Fruit fly (Drosophila melanogaster) whole organism, embryonic: Measurements from ENCODE around the gene CG15890.

Source experiments
- Aef1 ChIP-seq: fragments of 200-800 bp; sonication (Bioruptor generic); IDR thresholded peaks from 3 replicates; pipeline ENCODE4 v1.3.6; 2022; ENCODE audit warnings: missing biosample characterization, missing genetic modification characterization
- Bdp1 ChIP-seq: fragments of 200-800 bp; sonication (Bioruptor generic); optimal IDR thresholded peaks from 3 replicates; lab custom pipeline; 2016; ENCODE audit warnings: missing biosample characterization, missing genetic modification characterization
- CG10431 ChIP-seq: fragments of 200-800 bp; sonication (Bioruptor generic); optimal IDR thresholded peaks from 3 replicates; lab custom pipeline; 2018; ENCODE audit warnings: missing biosample characterization, mild to moderate bottlenecking, missing genetic modification characterization
- CG10462 ChIP-seq: fragments of 200-800 bp; sonication (Bioruptor generic); optimal IDR thresholded peaks from 2 replicates; lab custom pipeline; 2016; ENCODE audit warnings: missing biosample characterization, missing genetic modification characterization
- CG12155 ChIP-seq: fragments of 200-800 bp; sonication (Bioruptor generic); optimal IDR thresholded peaks from 3 replicates; lab custom pipeline; 2016; ENCODE audit warnings: missing biosample characterization, missing genetic modification characterization
- CG13123 ChIP-seq: fragments of 200-800 bp; sonication (Bioruptor generic); optimal IDR thresholded peaks from 2 replicates; lab custom pipeline; 2016; ENCODE audit warnings: missing biosample characterization, missing genetic modification characterization
- CG13296 ChIP-seq: fragments of 200-800 bp; sonication (Bioruptor generic); optimal IDR thresholded peaks from 3 replicates; lab custom pipeline; 2018; ENCODE audit warnings: missing biosample characterization, mild to moderate bottlenecking, missing genetic modification characterization
- CG16813 ChIP-seq: fragments of 200-800 bp; sonication (Bioruptor generic); IDR thresholded peaks from 3 replicates; pipeline ENCODE4 v1.3.6; 2022; ENCODE audit warnings: missing biosample characterization, missing genetic modification characterization; ENCODE audit not compliant: partially characterized antibody
- CG16815 ChIP-seq: fragments of 200-800 bp; sonication (Bioruptor generic); optimal IDR thresholded peaks from 3 replicates; lab custom pipeline; 2017; ENCODE audit warnings: missing biosample characterization, mild to moderate bottlenecking, missing genetic modification characterization
- CG17802 ChIP-seq: fragments of 200-800 bp; sonication (Bioruptor generic); optimal IDR thresholded peaks from 2 replicates; lab custom pipeline; 2018; ENCODE audit warnings: missing biosample characterization, mild to moderate bottlenecking, missing genetic modification characterization, moderate library complexity
- CG18619 ChIP-seq: fragments of 200-800 bp; sonication (Bioruptor generic); optimal IDR thresholded peaks from 3 replicates; lab custom pipeline; 2017; ENCODE audit warnings: missing biosample characterization, mild to moderate bottlenecking, missing genetic modification characterization
- CG2129 ChIP-seq: fragments of 200-800 bp; sonication (Bioruptor generic); IDR thresholded peaks from 2 replicates; pipeline ENCODE4 v1.3.6; 2022; ENCODE audit warnings: missing biosample characterization, missing genetic modification characterization; ENCODE audit not compliant: partially characterized antibody
- CG32532 ChIP-seq: fragments of 200-800 bp; sonication (Bioruptor generic); IDR thresholded peaks from 2 replicates; pipeline ENCODE4 v1.3.6; 2022; ENCODE audit warnings: missing biosample characterization, missing genetic modification characterization
- CG34422 ChIP-seq: fragments of 200-800 bp; sonication (Bioruptor generic); IDR thresholded peaks from 3 replicates; pipeline ENCODE4 v1.3.6; 2022; ENCODE audit warnings: missing biosample characterization, missing genetic modification characterization
- CG4404 ChIP-seq: fragments of 200-800 bp; sonication (Bioruptor generic); IDR thresholded peaks from 2 replicates; pipeline ENCODE4 v1.3.6; 2022; ENCODE audit warnings: missing biosample characterization, missing genetic modification characterization
- CG4854 ChIP-seq: fragments of 200-800 bp; sonication (Bioruptor generic); optimal IDR thresholded peaks from 2 replicates; lab custom pipeline; 2016; ENCODE audit warnings: missing biosample characterization, missing genetic modification characterization, inconsistent platforms
- CG6791 ChIP-seq: fragments of 200-800 bp; sonication (Bioruptor generic); IDR thresholded peaks from 3 replicates; pipeline ENCODE4 v1.3.6; 2022; ENCODE audit warnings: missing biosample characterization, missing genetic modification characterization; ENCODE audit not compliant: partially characterized antibody
- CG7786 ChIP-seq: fragments of 200-800 bp; sonication (Bioruptor generic); optimal IDR thresholded peaks from 2 replicates; lab custom pipeline; 2016; ENCODE audit warnings: missing biosample characterization, missing genetic modification characterization
- CG8388 ChIP-seq: fragments of 200-800 bp; sonication (Bioruptor generic); optimal IDR thresholded peaks from 2 replicates; lab custom pipeline; 2019; ENCODE audit warnings: missing biosample characterization, mild to moderate bottlenecking, missing genetic modification characterization, moderate library complexity
- CG9876 ChIP-seq: fragments of 200-800 bp; sonication (Bioruptor generic); optimal IDR thresholded peaks from 2 replicates; lab custom pipeline; 2016; ENCODE audit warnings: missing biosample characterization, missing genetic modification characterization
- CoRest ChIP-seq: fragments of 200-800 bp; sonication (Bioruptor generic); optimal IDR thresholded peaks from 3 replicates; lab custom pipeline; 2018; ENCODE audit warnings: missing biosample characterization, mild to moderate bottlenecking, missing genetic modification characterization, moderate library complexity
- Dad ChIP-seq: fragments of 200-800 bp; sonication (Bioruptor generic); optimal IDR thresholded peaks from 3 replicates; lab custom pipeline; 2016; ENCODE audit warnings: missing biosample characterization, missing genetic modification characterization
- Doc2 ChIP-seq: fragments of 200-800 bp; sonication (Bioruptor generic); IDR thresholded peaks from 2 replicates; pipeline ENCODE4 v1.3.6; 2022; ENCODE audit warnings: missing biosample characterization, missing genetic modification characterization
- Dref ChIP-seq: fragments of 200-800 bp; sonication (Bioruptor generic); IDR thresholded peaks from 2 replicates; pipeline ENCODE4 v1.3.6; 2022; ENCODE audit warnings: missing biosample characterization, missing genetic modification characterization
- Elba2 ChIP-seq: fragments of 200-800 bp; sonication (Bioruptor generic); optimal IDR thresholded peaks from 3 replicates; lab custom pipeline; 2016; ENCODE audit warnings: missing biosample characterization, missing genetic modification characterization
- Ets97D ChIP-seq: fragments of 200-800 bp; sonication (Bioruptor generic); optimal IDR thresholded peaks from 3 replicates; lab custom pipeline; 2016; ENCODE audit warnings: missing biosample characterization, missing genetic modification characterization
- Fer1 ChIP-seq: fragments of 200-800 bp; sonication (Bioruptor generic); optimal IDR thresholded peaks from 2 replicates; lab custom pipeline; 2017; ENCODE audit warnings: missing biosample characterization, mild to moderate bottlenecking, missing genetic modification characterization
- Fer2 ChIP-seq: fragments of 200-800 bp; sonication (Bioruptor generic); optimal IDR thresholded peaks from 2 replicates; lab custom pipeline; 2018; ENCODE audit warnings: missing biosample characterization, mild to moderate bottlenecking, missing genetic modification characterization, moderate library complexity
- Ptx1 ChIP-seq: fragments of 200-800 bp; sonication (Bioruptor generic); IDR thresholded peaks from 2 replicates; pipeline ENCODE4 v1.3.6; 2022; ENCODE audit warnings: missing biosample characterization, missing genetic modification characterization
- amos ChIP-seq: fragments of 200-800 bp; sonication (Bioruptor generic); IDR thresholded peaks from 2 replicates; pipeline ENCODE4 v1.3.6; 2022; ENCODE audit warnings: missing biosample characterization, missing genetic modification characterization; ENCODE audit not compliant: partially characterized antibody
- az2 ChIP-seq: fragments of 200-800 bp; sonication (Bioruptor generic); optimal IDR thresholded peaks from 3 replicates; lab custom pipeline; 2016; ENCODE audit warnings: missing biosample characterization, missing genetic modification characterization
- ci ChIP-seq: fragments of 200-800 bp; sonication (Bioruptor generic); IDR thresholded peaks from 3 replicates; pipeline ENCODE4 v1.3.6; 2022; ENCODE audit warnings: missing biosample characterization, missing genetic modification characterization
- croc ChIP-seq: fragments of 200-800 bp; sonication (Bioruptor generic); conservative IDR thresholded peaks from 3 replicates; pipeline ENCODE4 v1.3.6; 2022; ENCODE audit warnings: missing biosample characterization, missing genetic modification characterization
- dati ChIP-seq: fragments of 200-800 bp; sonication (Bioruptor generic); IDR thresholded peaks from 2 replicates; pipeline ENCODE4 v1.3.6; 2022; ENCODE audit warnings: missing biosample characterization, missing genetic modification characterization
- dimm ChIP-seq: fragments of 200-800 bp; sonication (Bioruptor generic); IDR thresholded peaks from 2 replicates; pipeline ENCODE4 v1.3.6; 2022; ENCODE audit warnings: missing biosample characterization, missing genetic modification characterization
- dmrt11E ChIP-seq: fragments of 200-800 bp; sonication (Bioruptor generic); optimal IDR thresholded peaks from 3 replicates; lab custom pipeline; 2018; ENCODE audit warnings: missing biosample characterization, mild to moderate bottlenecking, missing genetic modification characterization, moderate library complexity
- fd96Cb ChIP-seq: fragments of 200-800 bp; sonication (Bioruptor generic); optimal IDR thresholded peaks from 2 replicates; lab custom pipeline; 2018; ENCODE audit warnings: missing biosample characterization, mild to moderate bottlenecking, missing genetic modification characterization, moderate library complexity
- fu2 ChIP-seq: fragments of 200-800 bp; sonication (Bioruptor generic); optimal IDR thresholded peaks from 2 replicates; lab custom pipeline; 2016; ENCODE audit warnings: missing biosample characterization, missing genetic modification characterization
- gcm ChIP-seq: fragments of 200-800 bp; sonication (Bioruptor generic); optimal IDR thresholded peaks from 2 replicates; lab custom pipeline; 2019; ENCODE audit warnings: missing biosample characterization, mild to moderate bottlenecking, missing genetic modification characterization, moderate library complexity
- gem ChIP-seq: fragments of 200-800 bp; sonication (Bioruptor generic); optimal IDR thresholded peaks from 2 replicates; lab custom pipeline; 2019; ENCODE audit warnings: missing biosample characterization, mild to moderate bottlenecking, missing genetic modification characterization, moderate library complexity
- grn ChIP-seq: fragments of 200-800 bp; sonication (Bioruptor generic); optimal IDR thresholded peaks from 3 replicates; lab custom pipeline; 2017; ENCODE audit warnings: missing biosample characterization, missing genetic modification characterization
- h ChIP-seq: fragments of >200 bp; optimal IDR thresholded peaks from 2 replicates; lab custom pipeline; 2017
- jumu ChIP-seq: fragments of 200-800 bp; sonication (Bioruptor generic); optimal IDR thresholded peaks from 3 replicates; lab custom pipeline; 2016; ENCODE audit warnings: missing biosample characterization, missing genetic modification characterization
- mam ChIP-seq: fragments of 200-800 bp; sonication (Bioruptor generic); optimal IDR thresholded peaks from 3 replicates; lab custom pipeline; 2016; ENCODE audit warnings: missing biosample characterization, missing genetic modification characterization
- pan ChIP-seq, 4 experiments: fragments of >200 bp in 3 of 4; fragments of 200-800 bp in 1 of 4; sonication (Bioruptor generic) in 1 of 4; optimal IDR thresholded peaks in 3 of 4; IDR thresholded peaks in 1 of 4; 2 replicates each; pipeline versions ENCODE4 v1.3.6 to Lab custom; 2017 to 2022; ENCODE audit warnings: missing biosample characterization in 2 of 4, missing genetic modification characterization in 2 of 4, mixed read lengths in 1 of 4
- peb ChIP-seq: fragments of 200-800 bp; sonication (Bioruptor generic); IDR thresholded peaks from 2 replicates; pipeline ENCODE4 v1.3.6; 2022; ENCODE audit warnings: missing biosample characterization, missing genetic modification characterization
- phol ChIP-seq: fragments of 200-800 bp; sonication (Bioruptor generic); optimal IDR thresholded peaks from 3 replicates; lab custom pipeline; 2018; ENCODE audit warnings: missing biosample characterization, mild to moderate bottlenecking, missing genetic modification characterization, moderate library complexity
- pita ChIP-seq: fragments of 200-800 bp; sonication (Bioruptor generic); optimal IDR thresholded peaks from 2 replicates; lab custom pipeline; 2017; ENCODE audit warnings: missing biosample characterization, mild to moderate bottlenecking, missing genetic modification characterization
- pzg ChIP-seq: fragments of 200-800 bp; sonication (Bioruptor generic); optimal IDR thresholded peaks from 3 replicates; lab custom pipeline; 2018; ENCODE audit warnings: missing biosample characterization, mild to moderate bottlenecking, missing genetic modification characterization, moderate library complexity
- scrt ChIP-seq: fragments of 200-800 bp; sonication (Bioruptor generic); optimal IDR thresholded peaks from 2 replicates; lab custom pipeline; 2018; ENCODE audit warnings: missing biosample characterization, mild to moderate bottlenecking, missing genetic modification characterization, moderate library complexity
- sens ChIP-seq: fragments of 200-800 bp; sonication (Bioruptor generic); peaks from one replicate; lab custom pipeline; 2016; ENCODE audit warnings: missing biosample characterization, missing genetic modification characterization
- sisA ChIP-seq: fragments of 200-800 bp; sonication (Bioruptor generic); IDR thresholded peaks from 2 replicates; pipeline ENCODE4 v1.3.6; 2022; ENCODE audit warnings: missing biosample characterization, missing genetic modification characterization

Gene CG15890

DNA sequence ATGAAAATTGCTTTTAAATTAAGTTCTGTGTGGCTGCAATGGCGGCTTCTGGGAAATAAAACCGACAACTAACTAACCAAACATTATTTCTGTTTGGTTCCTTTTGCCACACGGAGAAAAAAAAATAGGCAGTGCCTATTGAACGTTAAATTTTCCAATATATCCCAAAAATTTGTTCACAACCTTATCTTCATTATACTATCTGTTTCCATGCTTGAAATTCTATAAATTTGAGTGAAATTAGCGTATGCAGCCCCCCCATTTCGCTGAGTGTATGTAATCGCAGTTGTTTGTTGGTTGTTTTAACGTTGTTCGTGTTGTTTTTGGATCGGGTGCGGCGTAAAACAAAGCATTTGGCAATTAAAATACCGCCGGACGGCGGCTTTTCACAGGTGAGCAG lies 27.2 kb downstream of the CG15890 start (continued):
- TF ChIP-seq pzg (GFP tag; lab: Kevin White, UChicago) (no peak), croc (GFP tag; lab: Robert Waterston, UW) (no peak), sisA (GFP tag; lab: Robert Waterston, UW) (no peak), gem (peak; percentile 55), amos (GFP tag; lab: Robert Waterston, UW) (no peak), dati (no peak), CG18619 (no peak), CG2129 (GFP tag; lab: Robert Waterston, UW) (no peak), CG9876 (GFP tag; lab: Kevin White, UChicago) (no peak), CG13296 (GFP tag; lab: Kevin White, UChicago) (no peak), mam (GFP tag; lab: Kevin White, UChicago) (no peak), fd96Cb (peak; percentile 36), Fer2 (no peak), scrt (GFP tag; lab: Kevin White, UChicago) (no peak), dimm (GFP tag; lab: Robert Waterston, UW) (no peak), gcm (no peak), CG10462 (GFP tag; lab: Kevin White, UChicago) (no peak), jumu (GFP tag; lab: Kevin White, UChicago) (no peak), CG12155 (no peak), CG6791 (no peak), Bdp1 (GFP tag; lab: Kevin White, UChicago) (no peak), CG7786 (GFP tag; lab: Kevin White, UChicago) (no peak), CG10431 (GFP tag; lab: Kevin White, UChicago) (no peak), CG16813 (no peak), Fer1 (GFP tag; lab: Kevin White, UChicago) (no peak), dmrt11E (tag; lab: Kevin White, UChicago) (peak; percentile 20), CG4854 (GFP tag; lab: Kevin White, UChicago) (no peak), CG16815 (GFP tag; lab: Kevin White, UChicago) (no peak), Elba2 (GFP tag; lab: Kevin White, UChicago) (no peak), CG13123 (GFP tag; lab: Kevin White, UChicago) (no peak), CG32532 (GFP tag; lab: Robert Waterston, UW) (no peak), Ptx1 (no peak), ci (no peak), fu2 (GFP tag; lab: Kevin White, UChicago) (no peak), pan (optimal IDR thresholded peaks at IDR 0.05; lab: Kevin White, UChicago) (no peak), pan (GFP tag; optimal IDR thresholded peaks at IDR 0.05 in 1 of 2, IDR thresholded peaks at IDR 0.05 in 1 of 2) (peak in 1 of 2 experiments; percentile 18), CG8388 (GFP tag; lab: Kevin White, UChicago) (no peak), CG34422 (GFP tag; lab: Robert Waterston, UW) (no peak), grn (GFP tag; lab: Kevin White, UChicago) (no peak), Ets97D (GFP tag; lab: Kevin White, UChicago) (no peak), phol (tag; lab: Kevin White, UChicago) (peak; percentile 34), CG17802 (tag; lab: Kevin White, UChicago) (no peak), az2 (GFP tag; lab: Kevin White, UChicago) (no peak), sens (GFP tag; lab: Kevin White, UChicago) (peak; percentile 42), CoRest (tag; lab: Kevin White, UChicago) (peak; percentile 9), pita (GFP tag; lab: Kevin White, UChicago) (no peak), Doc2 (GFP tag; lab: Robert Waterston, UW) (no peak), Dad (GFP tag; lab: Kevin White, UChicago) (no peak), h (lab: Kevin White, UChicago) (no peak), Dref (GFP tag; lab: Robert Waterston, UW) (no peak), CG4404 (GFP tag; lab: Robert Waterston, UW) (no peak), Aef1 (GFP tag; lab: Robert Waterston, UW) (0 out of 3 replicates have a peak, but pooled peaks have one; percentile 12), peb (GFP tag; lab: Robert Waterston, UW) (no peak)
